Worm (Caenorhabditis elegans): Measurements from ENCODE around the gene Y38H6C.13.

Y38H6C.13 gene

ce11 chrV:20517005-20517404, 10.6 kb upstream of the Y38H6C.13 start:
- TF ChIP-seq nhr-28 (tag; optimal IDR thresholded peaks at IDR 0.05) (no peak), M03D4.4 (tag; optimal IDR thresholded peaks at IDR 0.05) (no peak), sptf-1 (tag; optimal IDR thresholded peaks at IDR 0.05) (no peak), mls-2 (tag; optimal IDR thresholded peaks at IDR 0.05) (no peak), blmp-1 (tag; optimal IDR thresholded peaks at IDR 0.05) (no peak), lin-32 (GFP tag; optimal IDR thresholded peaks at IDR 0.05) (no peak), nhr-12 (tag; optimal IDR thresholded peaks at IDR 0.05) (no peak)

ce11 chrV:20518927-20519326, 8.7 kb upstream of the Y38H6C.13 start, which contains the start of gene Y38H6C.25:
Gene Y38H6C.25 (plus strand): TSS chrV:20519227.
- TF ChIP-seq nhr-28 (tag; optimal IDR thresholded peaks at IDR 0.05) (no peak), drap-1 (GFP tag; optimal IDR thresholded peaks at IDR 0.05) (no peak), unc-120 (tag; optimal IDR thresholded peaks at IDR 0.05; ENCODE audit: poor library complexity, severe bottlenecking) (no peak), ham-2 (GFP tag; optimal IDR thresholded peaks at IDR 0.05) (no peak), elt-3 (tag; optimal IDR thresholded peaks at IDR 0.05) (no peak), ceh-83 (GFP tag; optimal IDR thresholded peaks at IDR 0.05) (no peak), flh-1 (GFP tag; optimal IDR thresholded peaks at IDR 0.05) (no peak), hlh-1 (tag; optimal IDR thresholded peaks at IDR 0.05) (no peak), nhr-2 (tag; optimal IDR thresholded peaks at IDR 0.05) (no peak), M03D4.4 (tag; optimal IDR thresholded peaks at IDR 0.05) (no peak), blmp-1 (tag; optimal IDR thresholded peaks at IDR 0.05) (no peak), ces-1 (GFP tag; optimal IDR thresholded peaks at IDR 0.05) (no peak), lsy-2 (tag; optimal IDR thresholded peaks at IDR 0.05) (no peak), unc-39 (tag; optimal IDR thresholded peaks at IDR 0.05) (no peak), mab-5 (tag; optimal IDR thresholded peaks at IDR 0.05) (no peak)

ce11 chrV:20522219-20522618, 5.4 kb upstream of the Y38H6C.13 start, which contains the start of the genes Y38H6C.9 and fbxa-150:
Gene Y38H6C.9 (minus strand): TSS chrV:20522270.
Gene fbxa-150 (plus strand): TSS chrV:20522598.
- TF ChIP-seq unc-120 (tag; optimal IDR thresholded peaks at IDR 0.05; ENCODE audit: poor library complexity, severe bottlenecking) (no peak), mep-1 (tag; optimal IDR thresholded peaks at IDR 0.05) (no peak), ces-1 (GFP tag; optimal IDR thresholded peaks at IDR 0.05) (no peak), drap-1 (GFP tag; optimal IDR thresholded peaks at IDR 0.05) (no peak), nhr-76 (tag; optimal IDR thresholded peaks at IDR 0.05) (no peak), mls-2 (tag; optimal IDR thresholded peaks at IDR 0.05) (no peak), ztf-11 (tag; optimal IDR thresholded peaks at IDR 0.05) (no peak), pha-4 (tag; optimal IDR thresholded peaks at IDR 0.05) (no peak), nhr-28 (tag; optimal IDR thresholded peaks at IDR 0.05) (no peak), ceh-83 (GFP tag; optimal IDR thresholded peaks at IDR 0.05) (no peak)

- no peak for TF ChIP-seq lsy-2 (tag; optimal IDR thresholded peaks at IDR 0.05)
Observed at ce11 chrV:20525816-20526459, 1.7 kb upstream of the Y38H6C.13 start, which contains the start of the genes srh-166 and Y38H6C.24. Gene srh-166 (minus strand): TSS chrV:20525866. Gene Y38H6C.24 (plus strand): TSS chrV:20526435.

ce11 chrV:20534072-20534471, 6.5 kb downstream of the Y38H6C.13 start, which contains the start of gene famh-161:
Gene famh-161 (minus strand): TSS chrV:20534172.
- TF ChIP-seq ces-1 (GFP tag; optimal IDR thresholded peaks at IDR 0.05) (peak; percentile 15), tbx-8 (GFP tag; optimal IDR thresholded peaks at IDR 0.05) (no peak)

ce11 chrV:20536208-20536607, 8.6 kb downstream of the Y38H6C.13 start, which contains the start of gene Y38H6C.15:
Gene Y38H6C.15 (minus strand): TSS chrV:20536308.
- no peak for TF ChIP-seq bed-3 (GFP tag; optimal IDR thresholded peaks at IDR 0.05)
- TF ChIP-seq lsy-2 (tag; optimal IDR thresholded peaks at IDR 0.05), result no peak
- TF ChIP-seq nhr-12 (tag; optimal IDR thresholded peaks at IDR 0.05), result no peak
- TF ChIP-seq ces-1 (GFP tag; optimal IDR thresholded peaks at IDR 0.05), result no peak
- no peak for TF ChIP-seq nhr-28 (tag; optimal IDR thresholded peaks at IDR 0.05)
- no peak for TF ChIP-seq lin-13 (tag; optimal IDR thresholded peaks at IDR 0.05)
- no peak for TF ChIP-seq sptf-1 (tag; optimal IDR thresholded peaks at IDR 0.05)
- no peak for TF ChIP-seq sem-2 (GFP tag; optimal IDR thresholded peaks at IDR 0.05)
- TF ChIP-seq flh-1 (GFP tag; optimal IDR thresholded peaks at IDR 0.05), result no peak
- TF ChIP-seq cnd-1 (tag; optimal IDR thresholded peaks at IDR 0.05), result no peak
- TF ChIP-seq mep-1 (tag; optimal IDR thresholded peaks at IDR 0.05), result no peak
- no peak for TF ChIP-seq ceh-83 (GFP tag; optimal IDR thresholded peaks at IDR 0.05)
- TF ChIP-seq nhr-76 (tag; optimal IDR thresholded peaks at IDR 0.05), result no peak
- TF ChIP-seq unc-39 (tag; optimal IDR thresholded peaks at IDR 0.05), result no peak
- TF ChIP-seq pha-4 (tag; optimal IDR thresholded peaks at IDR 0.05), result no peak
- TF ChIP-seq nhr-237 (tag; optimal IDR thresholded peaks at IDR 0.05), result no peak
- no peak for TF ChIP-seq ceh-39 (tag; optimal IDR thresholded peaks at IDR 0.05)
- no peak for TF ChIP-seq elt-3 (tag; optimal IDR thresholded peaks at IDR 0.05)
- no peak for TF ChIP-seq mls-2 (tag; optimal IDR thresholded peaks at IDR 0.05)
